Fruit fly (Drosophila melanogaster) whole organism, embryonic: ENCODE measurements around the gene CG43693.
A peak's percentile ranks its signal among the peaks of the same experiment; 100 is the strongest.

Experiments used
- Atf-2 ChIP-seq: fragments of 200-800 bp; sonication (Bioruptor generic); optimal IDR thresholded peaks from 2 replicates; lab custom pipeline; 2016; ENCODE audit warnings: missing biosample characterization, missing genetic modification characterization
- Atf3 ChIP-seq: fragments of 200-800 bp; sonication (Bioruptor generic); optimal IDR thresholded peaks from 3 replicates; lab custom pipeline; 2016; ENCODE audit warnings: missing biosample characterization, missing genetic modification characterization
- BEAF-32 ChIP-seq: fragments of 200-800 bp; sonication (Bioruptor generic); optimal IDR thresholded peaks from 3 replicates; lab custom pipeline; 2017; ENCODE audit warnings: missing biosample characterization, missing genetic modification characterization, mild to moderate bottlenecking, moderate library complexity, missing genetic modification reagents
- Bgb ChIP-seq: fragments of 200-800 bp; sonication (Bioruptor generic); IDR thresholded peaks from 2 replicates; pipeline ENCODE4 v1.3.6; 2022; ENCODE audit warnings: missing biosample characterization, missing genetic modification characterization; ENCODE audit not compliant: partially characterized antibody
- CG1024 ChIP-seq: fragments of 200-800 bp; sonication (Bioruptor generic); IDR thresholded peaks from 2 replicates; pipeline ENCODE4 v1.3.6; 2022; ENCODE audit warnings: missing biosample characterization, missing genetic modification characterization
- CG10959 ChIP-seq: fragments of 200-800 bp; sonication (Bioruptor generic); IDR thresholded peaks from 2 replicates; pipeline ENCODE4 v1.3.6; 2022; ENCODE audit warnings: missing biosample characterization, missing genetic modification characterization
- CG11456 ChIP-seq: fragments of 200-800 bp; sonication (Bioruptor generic); IDR thresholded peaks from 3 replicates; pipeline ENCODE4 v1.3.6; 2022; ENCODE audit warnings: missing biosample characterization, missing genetic modification characterization
- CG12219 ChIP-seq: fragments of 200-800 bp; sonication (Bioruptor generic); optimal IDR thresholded peaks from 3 replicates; lab custom pipeline; 2018; ENCODE audit warnings: missing biosample characterization, mild to moderate bottlenecking, missing genetic modification characterization
- CG12391 ChIP-seq: fragments of 200-800 bp; sonication (Bioruptor generic); optimal IDR thresholded peaks from 3 replicates; lab custom pipeline; 2018; ENCODE audit warnings: missing biosample characterization, mild to moderate bottlenecking, missing genetic modification characterization, moderate library complexity
- CG13624 ChIP-seq: fragments of 200-800 bp; sonication (Bioruptor generic); optimal IDR thresholded peaks from 2 replicates; lab custom pipeline; 2016; ENCODE audit warnings: missing biosample characterization, missing genetic modification characterization
- CG17829 ChIP-seq: fragments of 200-800 bp; optimal IDR thresholded peaks from 2 replicates; lab custom pipeline; 2019; ENCODE audit warnings: missing biosample characterization, mild to moderate bottlenecking, missing genetic modification characterization, moderate library complexity
- CG31441 ChIP-seq: fragments of 200-800 bp; sonication (Bioruptor generic); IDR thresholded peaks from 2 replicates; pipeline ENCODE4 v1.3.6; 2022; ENCODE audit warnings: missing biosample characterization, missing genetic modification characterization
- CG4854 ChIP-seq: fragments of 200-800 bp; sonication (Bioruptor generic); optimal IDR thresholded peaks from 2 replicates; lab custom pipeline; 2016; ENCODE audit warnings: missing biosample characterization, missing genetic modification characterization, inconsistent platforms
- CG6683 ChIP-seq: fragments of 200-800 bp; sonication (Bioruptor generic); optimal IDR thresholded peaks from 2 replicates; lab custom pipeline; 2017; ENCODE audit warnings: missing biosample characterization, mild to moderate bottlenecking, missing genetic modification characterization, missing genetic modification reagents
- CG7963 ChIP-seq: fragments of 200-800 bp; sonication (Bioruptor generic); IDR thresholded peaks from 3 replicates; pipeline ENCODE4 v1.3.6; 2022; ENCODE audit warnings: missing biosample characterization, missing genetic modification characterization; ENCODE audit not compliant: partially characterized antibody
- CG7987 ChIP-seq: fragments of 200-800 bp; sonication (Bioruptor generic); optimal IDR thresholded peaks from 2 replicates; lab custom pipeline; 2018; ENCODE audit warnings: missing biosample characterization, mild to moderate bottlenecking, missing genetic modification characterization, moderate library complexity
- CG9215 ChIP-seq: fragments of 200-800 bp; sonication (Bioruptor generic); IDR thresholded peaks from 2 replicates; pipeline ENCODE4 v1.3.6; 2022; ENCODE audit warnings: missing biosample characterization, missing genetic modification characterization
- CG9437 ChIP-seq: fragments of 200-800 bp; sonication (Bioruptor generic); optimal IDR thresholded peaks from 2 replicates; lab custom pipeline; 2018; ENCODE audit warnings: missing biosample characterization, mild to moderate bottlenecking, missing genetic modification characterization
- CG9727 ChIP-seq: fragments of 200-800 bp; sonication (Bioruptor generic); optimal IDR thresholded peaks from 3 replicates; lab custom pipeline; 2017; ENCODE audit warnings: missing biosample characterization, mild to moderate bottlenecking, missing genetic modification characterization
- Dad ChIP-seq: fragments of 200-800 bp; sonication (Bioruptor generic); optimal IDR thresholded peaks from 3 replicates; lab custom pipeline; 2016; ENCODE audit warnings: missing biosample characterization, missing genetic modification characterization
- Dip3 ChIP-seq: fragments of 200-800 bp; sonication (Bioruptor generic); optimal IDR thresholded peaks from 3 replicates; lab custom pipeline; 2016; ENCODE audit warnings: missing biosample characterization, missing genetic modification characterization
- Ets65A ChIP-seq: fragments of 200-800 bp; sonication (Bioruptor generic); peaks from one replicate; lab custom pipeline; 2016; ENCODE audit warnings: missing biosample characterization, missing genetic modification characterization
- Hr51 ChIP-seq, 2 experiments: fragments of 200-800 bp; sonication (Bioruptor generic); optimal IDR thresholded peaks; 2 replicates in 1 of 2; 3 replicates in 1 of 2; lab custom pipeline; 2016 to 2018; ENCODE audit warnings: missing biosample characterization in 2 of 2, missing genetic modification characterization in 2 of 2, mild to moderate bottlenecking in 1 of 2, moderate library complexity in 1 of 2
- Jarid2 ChIP-seq: fragments of 200-800 bp; sonication (Bioruptor generic); optimal IDR thresholded peaks from 3 replicates; lab custom pipeline; 2017; ENCODE audit warnings: mild to moderate bottlenecking, missing biosample characterization, missing genetic modification reagents, missing genetic modification characterization
- MBD-R2 ChIP-seq: fragments of 200-800 bp; sonication (Bioruptor generic); IDR thresholded peaks from 2 replicates; pipeline ENCODE4 v1.3.6; 2022; ENCODE audit warnings: missing biosample characterization, missing genetic modification characterization
- Oli ChIP-seq: fragments of 200-800 bp; sonication (Bioruptor generic); optimal IDR thresholded peaks from 2 replicates; lab custom pipeline; 2018; ENCODE audit warnings: missing biosample characterization, mild to moderate bottlenecking, missing genetic modification characterization, moderate library complexity
- abd-A ChIP-seq: fragments of 200-800 bp; sonication (Bioruptor generic); optimal IDR thresholded peaks from 3 replicates; lab custom pipeline; 2019; ENCODE audit warnings: missing biosample characterization, mild to moderate bottlenecking, missing genetic modification characterization, moderate library complexity
- aop ChIP-seq: fragments of 200-800 bp; sonication (Bioruptor generic); IDR thresholded peaks from 2 replicates; pipeline ENCODE4 v1.3.6; 2022; ENCODE audit warnings: missing biosample characterization, missing genetic modification characterization
- btn ChIP-seq: fragments of 200-800 bp; sonication (Bioruptor generic); optimal IDR thresholded peaks from 2 replicates; lab custom pipeline; 2016; ENCODE audit warnings: missing biosample characterization, missing genetic modification characterization
- cas ChIP-seq: fragments of 200-800 bp; sonication (Bioruptor generic); IDR thresholded peaks from 2 replicates; pipeline ENCODE4 v1.3.6; 2022; ENCODE audit warnings: missing biosample characterization, missing genetic modification characterization
- chm ChIP-seq: fragments of 200-800 bp; sonication (Bioruptor generic); IDR thresholded peaks from 2 replicates; pipeline ENCODE4 v1.3.6; 2022; ENCODE audit warnings: missing biosample characterization, missing genetic modification characterization
- ci ChIP-seq: fragments of 200-800 bp; sonication (Bioruptor generic); IDR thresholded peaks from 3 replicates; pipeline ENCODE4 v1.3.6; 2022; ENCODE audit warnings: missing biosample characterization, missing genetic modification characterization
- corto ChIP-seq: fragments of 200-800 bp; sonication (Bioruptor generic); optimal IDR thresholded peaks from 2 replicates; lab custom pipeline; 2016; ENCODE audit warnings: missing biosample characterization, mild to moderate bottlenecking, missing genetic modification characterization, moderate library complexity
- danr ChIP-seq: fragments of 200-800 bp; sonication (Bioruptor generic); IDR thresholded peaks from 2 replicates; pipeline ENCODE4 v1.3.6; 2022; ENCODE audit warnings: missing biosample characterization, missing genetic modification characterization
- dati ChIP-seq: fragments of 200-800 bp; sonication (Bioruptor generic); IDR thresholded peaks from 2 replicates; pipeline ENCODE4 v1.3.6; 2022; ENCODE audit warnings: missing biosample characterization, missing genetic modification characterization
- dimm ChIP-seq: fragments of 200-800 bp; sonication (Bioruptor generic); IDR thresholded peaks from 2 replicates; pipeline ENCODE4 v1.3.6; 2022; ENCODE audit warnings: missing biosample characterization, missing genetic modification characterization
- dpn ChIP-seq, 2 experiments: fragments of 200-800 bp; sonication (Bioruptor generic); optimal IDR thresholded peaks; 3 replicates each; lab custom pipeline; 2016; ENCODE audit warnings: missing biosample characterization in 2 of 2, missing genetic modification characterization in 2 of 2
- ewg ChIP-seq: fragments of 200-800 bp; sonication (Bioruptor generic); optimal IDR thresholded peaks from 3 replicates; lab custom pipeline; 2017; ENCODE audit warnings: mild to moderate bottlenecking, missing biosample characterization, missing genetic modification reagents, missing genetic modification characterization
- fd64A ChIP-seq: fragments of 200-800 bp; sonication (Bioruptor generic); optimal IDR thresholded peaks from 3 replicates; lab custom pipeline; 2018; ENCODE audit warnings: missing biosample characterization, mild to moderate bottlenecking, missing genetic modification characterization
- grau ChIP-seq: fragments of 200-800 bp; optimal IDR thresholded peaks from 3 replicates; lab custom pipeline; 2019; ENCODE audit warnings: missing biosample characterization, mild to moderate bottlenecking, missing genetic modification characterization, moderate library complexity
- hb ChIP-seq: fragments of 200-800 bp; sonication (Bioruptor generic); IDR thresholded peaks from 3 replicates; pipeline ENCODE4 v1.3.6; 2022; ENCODE audit warnings: missing biosample characterization, missing genetic modification characterization; ENCODE audit not compliant: partially characterized antibody
- hth ChIP-seq: fragments of >200 bp; optimal IDR thresholded peaks from 2 replicates; lab custom pipeline; 2017; ENCODE audit warnings: inconsistent platforms
- insv ChIP-seq, 2 experiments: fragments of 200-800 bp; sonication (Bioruptor generic); optimal IDR thresholded peaks; 3 replicates each; lab custom pipeline; 2016 to 2018; ENCODE audit warnings: missing biosample characterization in 2 of 2, missing genetic modification characterization in 2 of 2
- maf-S ChIP-seq: fragments of 200-800 bp; sonication (Bioruptor generic); optimal IDR thresholded peaks from 2 replicates; lab custom pipeline; 2016; ENCODE audit warnings: missing biosample characterization, missing genetic modification characterization
- odd ChIP-seq: fragments of 200-800 bp; sonication (Bioruptor generic); optimal IDR thresholded peaks from 2 replicates; lab custom pipeline; 2017; ENCODE audit warnings: missing biosample characterization, mild to moderate bottlenecking, missing genetic modification characterization
- pb ChIP-seq: fragments of 200-800 bp; sonication (Bioruptor generic); optimal IDR thresholded peaks from 3 replicates; lab custom pipeline; 2016; ENCODE audit warnings: missing biosample characterization, missing genetic modification characterization
- sc ChIP-seq, 3 experiments: fragments of >200 bp in 2 of 3; fragments of 200-800 bp in 1 of 3; sonication (Bioruptor generic) in 1 of 3; optimal IDR thresholded peaks; 2 replicates in 2 of 3; 3 replicates in 1 of 3; lab custom pipeline; 2017; ENCODE audit warnings: mild to moderate bottlenecking in 1 of 3, missing biosample characterization in 1 of 3, missing genetic modification characterization in 1 of 3, missing genetic modification reagents in 1 of 3
- sens ChIP-seq: fragments of 200-800 bp; sonication (Bioruptor generic); peaks from one replicate; lab custom pipeline; 2016; ENCODE audit warnings: missing biosample characterization, missing genetic modification characterization
- trem ChIP-seq: fragments of 200-800 bp; optimal IDR thresholded peaks from 3 replicates; lab custom pipeline; 2019; ENCODE audit warnings: missing biosample characterization, mild to moderate bottlenecking, missing genetic modification characterization, moderate library complexity
- unc-4 ChIP-seq: fragments of 200-800 bp; sonication (Bioruptor generic); IDR thresholded peaks from 2 replicates; pipeline ENCODE4 v1.3.6; 2022; ENCODE audit warnings: missing biosample characterization, missing genetic modification characterization; ENCODE audit not compliant: partially characterized antibody
- wdn ChIP-seq: fragments of 200-800 bp; sonication (Bioruptor generic); IDR thresholded peaks from 2 replicates; pipeline ENCODE4 v1.3.6; 2022; ENCODE audit warnings: missing biosample characterization, missing genetic modification characterization

The CG43693 gene

dm6 chr3L:11070372-11070854, 19.2 kb upstream of the CG43693 start, which contains the start of gene Mocs1 (continued):
- TF ChIP-seq wdn (GFP tag; lab: Robert Waterston, UW), result peak; percentile 30; the same call in 1 of the 2 replicates
- TF ChIP-seq grau (tag; lab: Kevin White, UChicago), result peak; percentile 17
- no peak for TF ChIP-seq btn (GFP tag; lab: Kevin White, UChicago)
- no peak for TF ChIP-seq sc (optimal IDR thresholded peaks at IDR 0.05; lab: Kevin White, UChicago)
- TF ChIP-seq sc (GFP tag; optimal IDR thresholded peaks at IDR 0.05; lab: Kevin White, UChicago), result no peak
- no peak for TF ChIP-seq danr
- TF ChIP-seq CG17829 (tag; lab: Kevin White, UChicago), result no peak
- TF ChIP-seq aop, result no peak
- no peak for TF ChIP-seq CG11456 (GFP tag; lab: Robert Waterston, UW)
- no peak for TF ChIP-seq CG9727 (GFP tag; lab: Kevin White, UChicago)
- peak; percentile 57 for TF ChIP-seq Jarid2 (GFP tag; lab: Kevin White, UChicago)
- no peak for TF ChIP-seq CG9215 (GFP tag; lab: Robert Waterston, UW)
- no peak for TF ChIP-seq Bgb (GFP tag; lab: Robert Waterston, UW)
- TF ChIP-seq corto, result no peak
- no peak for TF ChIP-seq Atf-2 (GFP tag; lab: Kevin White, UChicago)
- no peak for TF ChIP-seq sens (GFP tag; lab: Kevin White, UChicago)
- no peak for TF ChIP-seq CG4854 (GFP tag; lab: Kevin White, UChicago)
- no peak for TF ChIP-seq dati
- no peak for TF ChIP-seq Ets65A (GFP tag; lab: Kevin White, UChicago)
- no peak for TF ChIP-seq CG12219 (GFP tag; lab: Kevin White, UChicago)
- no peak for TF ChIP-seq CG10959 (GFP tag; lab: Robert Waterston, UW)
- no peak for TF ChIP-seq fd64A
- peak; percentile 41; the same call in 1 of the 2 replicates for TF ChIP-seq MBD-R2 (GFP tag; lab: Robert Waterston, UW)
- no peak for TF ChIP-seq abd-A (tag; lab: Kevin White, UChicago)
- no peak for TF ChIP-seq Oli (tag; lab: Kevin White, UChicago)
- TF ChIP-seq odd (GFP tag; lab: Kevin White, UChicago), result no peak
- TF ChIP-seq BEAF-32 (GFP tag; lab: Kevin White, UChicago), result no peak
- TF ChIP-seq Hr51 (GFP tag; optimal IDR thresholded peaks at IDR 0.05; lab: Kevin White, UChicago), result no peak
- no peak for TF ChIP-seq CG12391 (tag; lab: Kevin White, UChicago)
- no peak for TF ChIP-seq CG13624
- TF ChIP-seq Atf3, result no peak
- no peak for TF ChIP-seq hth (lab: Kevin White, UChicago)
- no peak for TF ChIP-seq dimm (GFP tag; lab: Robert Waterston, UW)
- TF ChIP-seq unc-4 (GFP tag; lab: Robert Waterston, UW), result no peak
- TF ChIP-seq CG31441, result no peak
- TF ChIP-seq CG9437 (GFP tag; lab: Kevin White, UChicago), result peak; percentile 1
- peak; percentile 28; the same call in 1 of the 2 replicates for TF ChIP-seq chm (GFP tag; lab: Robert Waterston, UW)
- no peak for TF ChIP-seq pb (GFP tag; lab: Kevin White, UChicago)
- no peak for TF ChIP-seq Dip3
- no peak for TF ChIP-seq insv (GFP tag; optimal IDR thresholded peaks at IDR 0.05; lab: Kevin White, UChicago)
- TF ChIP-seq CG6683, result peak; percentile 2
- TF ChIP-seq CG7987 (GFP tag; lab: Kevin White, UChicago), result no peak
- TF ChIP-seq dpn (GFP tag; optimal IDR thresholded peaks at IDR 0.05; lab: Kevin White, UChicago), result no peak
- TF ChIP-seq maf-S (GFP tag; lab: Kevin White, UChicago), result no peak
- TF ChIP-seq ci (GFP tag; lab: Robert Waterston, UW), result 0 out of 3 replicates have a peak, but pooled peaks have one; percentile 28
- TF ChIP-seq trem, result no peak
- no peak for TF ChIP-seq Dad (GFP tag; lab: Kevin White, UChicago)
- no peak for TF ChIP-seq CG1024 (GFP tag; lab: Robert Waterston, UW)
- TF ChIP-seq cas (GFP tag; lab: Robert Waterston, UW), result no peak
- TF ChIP-seq ewg (GFP tag; lab: Kevin White, UChicago), result no peak
- TF ChIP-seq CG7963, result no peak
- no peak for TF ChIP-seq hb
